Fruit fly (Drosophila melanogaster) whole organism, embryonic: ENCODE measurements around the gene Cyp4ac1.

Experiments used
- Aef1 ChIP-seq: fragments of 200-800 bp; sonication (Bioruptor generic); IDR thresholded peaks from 3 replicates; pipeline ENCODE4 v1.3.6; 2022; ENCODE audit warnings: missing biosample characterization, missing genetic modification characterization
- CG10147 ChIP-seq: fragments of 200-800 bp; sonication (Bioruptor generic); optimal IDR thresholded peaks from 2 replicates; lab custom pipeline; 2019; ENCODE audit warnings: missing biosample characterization, mild to moderate bottlenecking, missing genetic modification characterization, moderate library complexity
- CG11723 ChIP-seq: fragments of 200-800 bp; sonication (Bioruptor generic); optimal IDR thresholded peaks from 2 replicates; lab custom pipeline; 2017; ENCODE audit warnings: missing biosample characterization, mild to moderate bottlenecking, missing genetic modification characterization
- CG12659 ChIP-seq: fragments of 200-800 bp; sonication (Bioruptor generic); optimal IDR thresholded peaks from 3 replicates; lab custom pipeline; 2017; ENCODE audit warnings: mild to moderate bottlenecking, missing biosample characterization, missing genetic modification reagents, missing genetic modification characterization
- CG13287 ChIP-seq: fragments of 200-800 bp; sonication (Bioruptor generic); IDR thresholded peaks from 2 replicates; pipeline ENCODE4 v1.3.6; 2022; ENCODE audit warnings: missing biosample characterization, missing genetic modification characterization; ENCODE audit not compliant: partially characterized antibody
- CG1647 ChIP-seq: fragments of 200-800 bp; sonication (Bioruptor generic); optimal IDR thresholded peaks from 3 replicates; lab custom pipeline; 2016; ENCODE audit warnings: missing biosample characterization, missing genetic modification characterization
- CG16815 ChIP-seq: fragments of 200-800 bp; sonication (Bioruptor generic); optimal IDR thresholded peaks from 3 replicates; lab custom pipeline; 2017; ENCODE audit warnings: missing biosample characterization, mild to moderate bottlenecking, missing genetic modification characterization
- CG17359 ChIP-seq: fragments of 200-800 bp; sonication (Bioruptor generic); optimal IDR thresholded peaks from 3 replicates; lab custom pipeline; 2018; ENCODE audit warnings: missing biosample characterization, mild to moderate bottlenecking, missing genetic modification characterization, moderate library complexity
- CG2875 ChIP-seq: fragments of 200-800 bp; sonication (Bioruptor generic); optimal IDR thresholded peaks from 2 replicates; lab custom pipeline; 2017; ENCODE audit warnings: missing biosample characterization, mild to moderate bottlenecking, missing genetic modification characterization, missing genetic modification reagents
- CG2889 ChIP-seq: fragments of 200-800 bp; sonication (Bioruptor generic); IDR thresholded peaks from 3 replicates; pipeline ENCODE4 v1.3.6; 2022; ENCODE audit warnings: missing biosample characterization, missing genetic modification characterization
- CG3065 ChIP-seq: fragments of 200-800 bp; sonication (Bioruptor generic); optimal IDR thresholded peaks from 2 replicates; lab custom pipeline; 2016; ENCODE audit warnings: missing biosample characterization, missing genetic modification characterization
- CG4360 ChIP-seq: fragments of 200-800 bp; sonication (Bioruptor generic); IDR thresholded peaks from 2 replicates; pipeline ENCODE4 v1.3.6; 2022; ENCODE audit warnings: missing biosample characterization, missing genetic modification characterization
- CG6175 ChIP-seq: fragments of 200-800 bp; sonication (Bioruptor generic); IDR thresholded peaks from 3 replicates; pipeline ENCODE4 v1.3.6; 2022; ENCODE audit warnings: missing biosample characterization, missing genetic modification characterization
- CG6791 ChIP-seq: fragments of 200-800 bp; sonication (Bioruptor generic); IDR thresholded peaks from 3 replicates; pipeline ENCODE4 v1.3.6; 2022; ENCODE audit warnings: missing biosample characterization, missing genetic modification characterization; ENCODE audit not compliant: partially characterized antibody
- CG7556 ChIP-seq: fragments of 200-800 bp; sonication (Bioruptor generic); optimal IDR thresholded peaks from 2 replicates; lab custom pipeline; 2017; ENCODE audit warnings: missing biosample characterization, mild to moderate bottlenecking, missing genetic modification characterization
- CG8765 ChIP-seq: fragments of 200-800 bp; sonication (Bioruptor generic); IDR thresholded peaks from 2 replicates; pipeline ENCODE4 v1.3.6; 2022; ENCODE audit warnings: missing biosample characterization, missing genetic modification characterization
- CG8924 ChIP-seq: fragments of 200-800 bp; optimal IDR thresholded peaks from 3 replicates; lab custom pipeline; 2019; ENCODE audit warnings: missing biosample characterization, mild to moderate bottlenecking, missing genetic modification characterization, moderate library complexity
- CG9932 ChIP-seq: fragments of 200-800 bp; sonication (Bioruptor generic); IDR thresholded peaks from 2 replicates; pipeline ENCODE4 v1.3.6; 2022; ENCODE audit warnings: missing biosample characterization, missing genetic modification characterization
- Ets97D ChIP-seq: fragments of 200-800 bp; sonication (Bioruptor generic); optimal IDR thresholded peaks from 3 replicates; lab custom pipeline; 2016; ENCODE audit warnings: missing biosample characterization, missing genetic modification characterization
- Nf-YA ChIP-seq: fragments of 200-800 bp; sonication (Bioruptor generic); IDR thresholded peaks from 2 replicates; pipeline ENCODE4 v1.3.6; 2022; ENCODE audit warnings: missing biosample characterization, missing genetic modification characterization
- Sry-β ChIP-seq: fragments of 200-800 bp; sonication (Bioruptor generic); optimal IDR thresholded peaks from 2 replicates; lab custom pipeline; 2018; ENCODE audit warnings: missing biosample characterization, mild to moderate bottlenecking, missing genetic modification characterization, moderate library complexity
- Sry-δ ChIP-seq: fragments of 200-800 bp; sonication (Bioruptor generic); optimal IDR thresholded peaks from 2 replicates; lab custom pipeline; 2016; ENCODE audit warnings: missing biosample characterization, missing genetic modification characterization
- al ChIP-seq: fragments of 200-800 bp; sonication (Bioruptor generic); IDR thresholded peaks from 2 replicates; pipeline ENCODE4 v1.3.6; 2022; ENCODE audit warnings: missing biosample characterization, missing genetic modification characterization
- ara ChIP-seq: fragments of 200-800 bp; sonication (Bioruptor generic); IDR thresholded peaks from 2 replicates; pipeline ENCODE4 v1.3.6; 2022; ENCODE audit warnings: missing biosample characterization, missing genetic modification characterization
- ato ChIP-seq: fragments of 200-800 bp; sonication (Bioruptor generic); IDR thresholded peaks from 2 replicates; pipeline ENCODE4 v1.3.6; 2022; ENCODE audit warnings: missing biosample characterization, missing genetic modification characterization; ENCODE audit not compliant: partially characterized antibody
- btn ChIP-seq: fragments of 200-800 bp; sonication (Bioruptor generic); optimal IDR thresholded peaks from 2 replicates; lab custom pipeline; 2016; ENCODE audit warnings: missing biosample characterization, missing genetic modification characterization
- cas ChIP-seq: fragments of 200-800 bp; sonication (Bioruptor generic); IDR thresholded peaks from 2 replicates; pipeline ENCODE4 v1.3.6; 2022; ENCODE audit warnings: missing biosample characterization, missing genetic modification characterization
- ci ChIP-seq: fragments of 200-800 bp; sonication (Bioruptor generic); IDR thresholded peaks from 3 replicates; pipeline ENCODE4 v1.3.6; 2022; ENCODE audit warnings: missing biosample characterization, missing genetic modification characterization
- cwo ChIP-seq: fragments of 200-800 bp; sonication (Bioruptor generic); optimal IDR thresholded peaks from 3 replicates; lab custom pipeline; 2017; ENCODE audit warnings: missing biosample characterization, missing genetic modification characterization, mild to moderate bottlenecking, moderate library complexity, missing genetic modification reagents
- dan ChIP-seq: fragments of 200-800 bp; sonication (Bioruptor generic); IDR thresholded peaks from 2 replicates; pipeline ENCODE4 v1.3.6; 2022; ENCODE audit warnings: missing biosample characterization, missing genetic modification characterization
- exex ChIP-seq: fragments of 200-800 bp; sonication (Bioruptor generic); optimal IDR thresholded peaks from 4 replicates; lab custom pipeline; 2018; ENCODE audit warnings: missing biosample characterization, mild to moderate bottlenecking, missing genetic modification characterization, moderate library complexity
- fru ChIP-seq: fragments of >200 bp; optimal IDR thresholded peaks from 2 replicates; lab custom pipeline; 2017
- gcm2 ChIP-seq: fragments of 200-800 bp; sonication (Bioruptor generic); optimal IDR thresholded peaks from 2 replicates; lab custom pipeline; 2016; ENCODE audit warnings: missing biosample characterization, missing genetic modification characterization
- her ChIP-seq: fragments of 200-800 bp; sonication (Bioruptor generic); optimal IDR thresholded peaks from 2 replicates; lab custom pipeline; 2016; ENCODE audit warnings: missing biosample characterization, missing genetic modification characterization
- jigr1 ChIP-seq: fragments of 200-800 bp; sonication (Bioruptor generic); IDR thresholded peaks from 3 replicates; pipeline ENCODE4 v1.3.6; 2022; ENCODE audit warnings: missing biosample characterization, missing genetic modification characterization
- lilli ChIP-seq: fragments of 200-800 bp; sonication (Bioruptor generic); optimal IDR thresholded peaks from 3 replicates; lab custom pipeline; 2016; ENCODE audit warnings: missing biosample characterization, missing genetic modification characterization
- nerfin-1 ChIP-seq: fragments of 200-800 bp; sonication (Bioruptor generic); optimal IDR thresholded peaks from 3 replicates; lab custom pipeline; 2019; ENCODE audit warnings: missing biosample characterization, mild to moderate bottlenecking, missing genetic modification characterization, moderate library complexity
- oc ChIP-seq: fragments of 200-800 bp; sonication (Bioruptor generic); optimal IDR thresholded peaks from 2 replicates; lab custom pipeline; 2018; ENCODE audit warnings: missing biosample characterization, mild to moderate bottlenecking, missing genetic modification characterization, moderate library complexity
- otp ChIP-seq: fragments of 200-800 bp; sonication (Bioruptor generic); IDR thresholded peaks from 3 replicates; pipeline ENCODE4, ENCODE4 v1.3.6; 2022; ENCODE audit warnings: missing biosample characterization, missing genetic modification characterization
- p53 ChIP-seq: fragments of 200-800 bp; sonication (Bioruptor generic); optimal IDR thresholded peaks from 2 replicates; lab custom pipeline; 2016; ENCODE audit warnings: missing biosample characterization, missing genetic modification characterization
- prd ChIP-seq, 3 experiments: fragments of >200 bp in 2 of 3; fragments of 200-800 bp in 1 of 3; sonication (Bioruptor generic) in 1 of 3; optimal IDR thresholded peaks in 2 of 3; IDR thresholded peaks in 1 of 3; 2 replicates in 2 of 3; 3 replicates in 1 of 3; pipeline versions ENCODE4 v1.3.6 to Lab custom; 2017 to 2022; ENCODE audit warnings: missing biosample characterization in 1 of 3, missing genetic modification characterization in 1 of 3
- pros ChIP-seq: fragments of 200-800 bp; sonication (Bioruptor generic); optimal IDR thresholded peaks from 3 replicates; lab custom pipeline; 2019; ENCODE audit warnings: missing biosample characterization, mild to moderate bottlenecking, missing genetic modification characterization, moderate library complexity
- sisA ChIP-seq: fragments of 200-800 bp; sonication (Bioruptor generic); IDR thresholded peaks from 2 replicates; pipeline ENCODE4 v1.3.6; 2022; ENCODE audit warnings: missing biosample characterization, missing genetic modification characterization
- stwl ChIP-seq: fragments of 200-800 bp; sonication (Bioruptor generic); optimal IDR thresholded peaks from 3 replicates; lab custom pipeline; 2018; ENCODE audit warnings: missing biosample characterization, mild to moderate bottlenecking, missing genetic modification characterization, moderate library complexity
- tin ChIP-seq: fragments of 200-800 bp; sonication (Bioruptor generic); optimal IDR thresholded peaks from 3 replicates; lab custom pipeline; 2016; ENCODE audit warnings: missing biosample characterization, missing genetic modification characterization
- tna ChIP-seq: fragments of 200-800 bp; sonication (Bioruptor generic); IDR thresholded peaks from 2 replicates; pipeline ENCODE4 v1.3.6; 2022; ENCODE audit warnings: missing biosample characterization, missing genetic modification characterization; ENCODE audit not compliant: partially characterized antibody
- trem ChIP-seq: fragments of 200-800 bp; optimal IDR thresholded peaks from 3 replicates; lab custom pipeline; 2019; ENCODE audit warnings: missing biosample characterization, mild to moderate bottlenecking, missing genetic modification characterization, moderate library complexity
- vfl ChIP-seq: fragments of 200-800 bp; sonication (Bioruptor generic); optimal IDR thresholded peaks from 2 replicates; lab custom pipeline; 2016; ENCODE audit warnings: missing biosample characterization, missing genetic modification characterization
- zen ChIP-seq: fragments of 200-800 bp; sonication (Bioruptor generic); optimal IDR thresholded peaks from 3 replicates; lab custom pipeline; 2018; ENCODE audit warnings: missing biosample characterization, mild to moderate bottlenecking, missing genetic modification characterization, moderate library complexity

Gene Cyp4ac1

DNA sequence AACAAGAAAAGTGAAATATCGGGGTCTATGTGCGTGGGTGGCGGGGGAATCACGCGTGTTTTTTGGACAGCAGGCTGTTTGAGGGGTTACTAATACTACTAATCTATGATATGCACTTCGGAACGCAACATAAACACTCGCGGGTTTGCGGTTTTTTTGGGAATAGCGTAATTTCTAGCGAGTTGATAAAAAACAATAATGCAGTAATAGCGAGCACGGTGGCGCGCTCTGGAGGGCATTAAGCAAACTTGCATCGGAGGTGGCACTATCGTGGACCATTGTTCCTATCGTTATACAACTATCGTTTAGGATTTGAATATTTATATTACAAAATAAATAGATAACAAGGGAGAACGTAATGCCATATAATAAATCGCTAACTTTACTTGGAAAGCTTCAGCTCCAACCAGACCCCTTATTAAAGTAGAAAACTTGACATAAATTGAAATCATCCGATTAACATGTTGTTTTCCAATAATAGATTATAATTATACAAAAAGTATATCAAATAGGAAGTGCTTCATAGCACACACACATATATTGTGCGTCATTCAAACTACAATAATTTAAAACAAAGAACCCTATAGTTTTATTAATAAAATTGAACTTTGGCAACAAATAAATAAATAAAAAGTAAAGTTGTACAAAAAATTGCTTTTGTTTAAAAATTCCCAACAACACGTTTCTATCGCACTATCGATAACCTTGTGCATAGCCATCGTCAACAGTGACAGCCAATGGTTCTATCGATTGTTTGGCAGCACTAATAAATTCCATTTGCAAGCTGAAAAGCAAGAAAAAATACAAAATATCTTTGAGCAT is 14.7 kb downstream of the Cyp4ac1 start, which contains the start of the genes Nin and Bub1 (continued):
- TF ChIP-seq CG9932 (GFP tag; lab: Robert Waterston, UW) (peak; percentile 80), Ets97D (no peak), nerfin-1 (tag; lab: Kevin White, UChicago) (no peak), p53 (GFP tag; lab: Kevin White, UChicago) (no peak), ato (GFP tag; lab: Robert Waterston, UW) (peak; percentile 84), ara (GFP tag; lab: Robert Waterston, UW) (no peak), lilli (peak; percentile 15), CG10147 (GFP tag; lab: Kevin White, UChicago) (no peak), pros (GFP tag; lab: Kevin White, UChicago) (no peak), tin (peak; percentile 43), oc (no peak), CG16815 (GFP tag; lab: Kevin White, UChicago) (peak; percentile 29), CG2889 (GFP tag; lab: Robert Waterston, UW) (no peak), Sry-β (GFP tag; lab: Kevin White, UChicago) (peak; percentile 43), gcm2 (no peak), al (GFP tag; lab: Robert Waterston, UW) (no peak), ci (GFP tag; lab: Robert Waterston, UW) (no peak), sisA (GFP tag; lab: Robert Waterston, UW) (peak; percentile 37; the same call in 1 of the 2 replicates), CG8765 (GFP tag; lab: Robert Waterston, UW) (no peak), jigr1 (0 out of 3 replicates have a peak, but pooled peaks have one; percentile 30), CG2875 (GFP tag; lab: Kevin White, UChicago) (no peak), CG17359 (tag; lab: Kevin White, UChicago) (no peak), tna (GFP tag; lab: Robert Waterston, UW) (peak; percentile 46), CG3065 (no peak), cas (GFP tag; lab: Robert Waterston, UW) (no peak), zen (no peak), otp (GFP tag; lab: Robert Waterston, UW) (no peak), btn (GFP tag; lab: Kevin White, UChicago) (no peak), Aef1 (GFP tag; lab: Robert Waterston, UW) (peak; percentile 39), stwl (tag; lab: Kevin White, UChicago) (no peak), CG8924 (peak; percentile 27), exex (tag; lab: Kevin White, UChicago) (no peak), Sry-δ (GFP tag; lab: Kevin White, UChicago) (peak; percentile 81), dan (GFP tag; lab: Robert Waterston, UW) (no peak), trem (tag; lab: Kevin White, UChicago) (peak; percentile 6), CG12659 (GFP tag; lab: Kevin White, UChicago) (peak; percentile 42), CG6175 (no peak), CG11723 (GFP tag; lab: Kevin White, UChicago) (no peak), fru (lab: Kevin White, UChicago) (no peak), vfl (GFP tag; lab: Kevin White, UChicago) (no peak), cwo (GFP tag; lab: Kevin White, UChicago) (no peak), Nf-YA (no peak), her (GFP tag; lab: Kevin White, UChicago) (no peak), CG1647 (GFP tag; lab: Kevin White, UChicago) (no peak), CG13287 (GFP tag; lab: Robert Waterston, UW) (peak; percentile 81), CG4360 (GFP tag; lab: Robert Waterston, UW) (peak; percentile 20; the same call in 1 of the 2 replicates), CG6791 (peak; percentile 92), CG7556 (GFP tag; lab: Kevin White, UChicago) (peak; percentile 10), prd (optimal IDR thresholded peaks at IDR 0.05; lab: Kevin White, UChicago) (no peak), prd (GFP tag; IDR thresholded peaks at IDR 0.05; lab: Robert Waterston, UW) (peak; percentile 49; the same call in 1 of the 3 replicates)
